Fruit fly (Drosophila melanogaster) whole organism, embryonic: ENCODE data around the gene CG6511.
A peak's percentile ranks its signal among the peaks of the same experiment; 100 is the strongest.

ENCODE experiments used
- Ada2b ChIP-seq: fragments of 200-800 bp; sonication (Bioruptor generic); IDR thresholded peaks from 2 replicates; pipeline ENCODE4 v1.3.6; 2022; ENCODE audit warnings: missing biosample characterization, missing genetic modification characterization
- CG10431 ChIP-seq: fragments of 200-800 bp; sonication (Bioruptor generic); optimal IDR thresholded peaks from 3 replicates; lab custom pipeline; 2018; ENCODE audit warnings: missing biosample characterization, mild to moderate bottlenecking, missing genetic modification characterization
- CG10979 ChIP-seq: fragments of 200-800 bp; sonication (Bioruptor generic); optimal IDR thresholded peaks from 2 replicates; lab custom pipeline; 2018; ENCODE audit warnings: missing biosample characterization, mild to moderate bottlenecking, missing genetic modification characterization, moderate library complexity
- CG11247 ChIP-seq: fragments of 200-800 bp; sonication (Bioruptor generic); IDR thresholded peaks from 2 replicates; pipeline ENCODE4 v1.3.6; 2022; ENCODE audit warnings: missing biosample characterization, missing genetic modification characterization
- CG11696 ChIP-seq: fragments of 200-800 bp; sonication (Bioruptor generic); IDR thresholded peaks from 2 replicates; pipeline ENCODE4 v1.3.6; 2022; ENCODE audit warnings: missing biosample characterization, missing genetic modification characterization
- CG12391 ChIP-seq: fragments of 200-800 bp; sonication (Bioruptor generic); optimal IDR thresholded peaks from 3 replicates; lab custom pipeline; 2018; ENCODE audit warnings: missing biosample characterization, mild to moderate bottlenecking, missing genetic modification characterization, moderate library complexity
- CG12744 ChIP-seq: fragments of 200-800 bp; sonication (Bioruptor generic); optimal IDR thresholded peaks from 2 replicates; lab custom pipeline; 2016; ENCODE audit warnings: missing biosample characterization, missing genetic modification characterization
- CG13424 ChIP-seq: fragments of 200-800 bp; sonication (Bioruptor generic); optimal IDR thresholded peaks from 2 replicates; lab custom pipeline; 2019; ENCODE audit warnings: missing biosample characterization, mild to moderate bottlenecking, missing genetic modification characterization, moderate library complexity
- CG13624 ChIP-seq: fragments of 200-800 bp; sonication (Bioruptor generic); optimal IDR thresholded peaks from 2 replicates; lab custom pipeline; 2016; ENCODE audit warnings: missing biosample characterization, missing genetic modification characterization
- CG16813 ChIP-seq: fragments of 200-800 bp; sonication (Bioruptor generic); IDR thresholded peaks from 3 replicates; pipeline ENCODE4 v1.3.6; 2022; ENCODE audit warnings: missing biosample characterization, missing genetic modification characterization; ENCODE audit not compliant: partially characterized antibody
- CG18764 ChIP-seq: fragments of 200-800 bp; sonication (Bioruptor generic); optimal IDR thresholded peaks from 3 replicates; lab custom pipeline; 2016; ENCODE audit warnings: missing biosample characterization, missing genetic modification characterization
- CG2129 ChIP-seq: fragments of 200-800 bp; sonication (Bioruptor generic); IDR thresholded peaks from 2 replicates; pipeline ENCODE4 v1.3.6; 2022; ENCODE audit warnings: missing biosample characterization, missing genetic modification characterization; ENCODE audit not compliant: partially characterized antibody
- CG30431 ChIP-seq: fragments of 200-800 bp; sonication (Bioruptor generic); optimal IDR thresholded peaks from 2 replicates; lab custom pipeline; 2017; ENCODE audit warnings: missing biosample characterization, missing genetic modification characterization
- CG5245 ChIP-seq: fragments of 200-800 bp; sonication (Bioruptor generic); optimal IDR thresholded peaks from 3 replicates; lab custom pipeline; 2016; ENCODE audit warnings: missing biosample characterization, missing genetic modification characterization
- CG6175 ChIP-seq: fragments of 200-800 bp; sonication (Bioruptor generic); IDR thresholded peaks from 3 replicates; pipeline ENCODE4 v1.3.6; 2022; ENCODE audit warnings: missing biosample characterization, missing genetic modification characterization
- CG7372 ChIP-seq: fragments of 200-800 bp; sonication (Bioruptor generic); IDR thresholded peaks from 2 replicates; pipeline ENCODE4 v1.3.6; 2022; ENCODE audit warnings: missing biosample characterization, missing genetic modification characterization
- CG7928 ChIP-seq: fragments of 200-800 bp; sonication (Bioruptor generic); optimal IDR thresholded peaks from 2 replicates; lab custom pipeline; 2017; ENCODE audit warnings: missing biosample characterization, mild to moderate bottlenecking, missing genetic modification characterization
- CG8765 ChIP-seq: fragments of 200-800 bp; sonication (Bioruptor generic); IDR thresholded peaks from 2 replicates; pipeline ENCODE4 v1.3.6; 2022; ENCODE audit warnings: missing biosample characterization, missing genetic modification characterization
- CG9876 ChIP-seq: fragments of 200-800 bp; sonication (Bioruptor generic); optimal IDR thresholded peaks from 2 replicates; lab custom pipeline; 2016; ENCODE audit warnings: missing biosample characterization, missing genetic modification characterization
- CHES-1-like ChIP-seq: fragments of 200-800 bp; sonication (Bioruptor generic); optimal IDR thresholded peaks from 2 replicates; lab custom pipeline; 2016; ENCODE audit warnings: missing biosample characterization, missing genetic modification characterization
- Camta ChIP-seq: fragments of 200-800 bp; sonication (Bioruptor generic); optimal IDR thresholded peaks from 2 replicates; lab custom pipeline; 2016; ENCODE audit warnings: missing biosample characterization, missing genetic modification characterization
- Chrac-16 ChIP-seq: fragments of 200-800 bp; sonication (Bioruptor generic); optimal IDR thresholded peaks from 3 replicates; lab custom pipeline; 2016; ENCODE audit warnings: missing biosample characterization, missing genetic modification characterization
- CrebB ChIP-seq: fragments of 200-800 bp; sonication (Bioruptor generic); optimal IDR thresholded peaks from 3 replicates; lab custom pipeline; 2018; ENCODE audit warnings: missing biosample characterization, mild to moderate bottlenecking, missing genetic modification characterization
- Dbx ChIP-seq: fragments of 200-800 bp; sonication (Bioruptor generic); IDR thresholded peaks from 3 replicates; pipeline ENCODE4 v1.3.6; 2022; ENCODE audit warnings: missing biosample characterization, missing genetic modification characterization
- Dp ChIP-seq: fragments of 200-800 bp; sonication (Bioruptor generic); optimal IDR thresholded peaks from 2 replicates; lab custom pipeline; 2018; ENCODE audit warnings: missing biosample characterization, mild to moderate bottlenecking, missing genetic modification characterization, moderate library complexity
- Elba2 ChIP-seq: fragments of 200-800 bp; sonication (Bioruptor generic); optimal IDR thresholded peaks from 3 replicates; lab custom pipeline; 2016; ENCODE audit warnings: missing biosample characterization, missing genetic modification characterization
- Fer1 ChIP-seq: fragments of 200-800 bp; sonication (Bioruptor generic); optimal IDR thresholded peaks from 2 replicates; lab custom pipeline; 2017; ENCODE audit warnings: missing biosample characterization, mild to moderate bottlenecking, missing genetic modification characterization
- Fer2 ChIP-seq: fragments of 200-800 bp; sonication (Bioruptor generic); optimal IDR thresholded peaks from 2 replicates; lab custom pipeline; 2018; ENCODE audit warnings: missing biosample characterization, mild to moderate bottlenecking, missing genetic modification characterization, moderate library complexity
- GATAe ChIP-seq: fragments of 200-800 bp; sonication (Bioruptor generic); conservative IDR thresholded peaks from 2 replicates; pipeline ENCODE4 v1.3.6; 2022; ENCODE audit warnings: missing biosample characterization, missing genetic modification characterization
- MBD-R2 ChIP-seq: fragments of 200-800 bp; sonication (Bioruptor generic); IDR thresholded peaks from 2 replicates; pipeline ENCODE4 v1.3.6; 2022; ENCODE audit warnings: missing biosample characterization, missing genetic modification characterization
- NK7.1 ChIP-seq: fragments of 200-800 bp; sonication (Bioruptor generic); optimal IDR thresholded peaks from 3 replicates; lab custom pipeline; 2016; ENCODE audit warnings: missing biosample characterization, missing genetic modification characterization
- Nf-YB ChIP-seq: fragments of 200-800 bp; sonication (Bioruptor generic); optimal IDR thresholded peaks from 3 replicates; lab custom pipeline; 2019; ENCODE audit warnings: missing biosample characterization, mild to moderate bottlenecking, missing genetic modification characterization, moderate library complexity
- Six4 ChIP-seq: fragments of 200-800 bp; sonication (Bioruptor generic); optimal IDR thresholded peaks from 2 replicates; lab custom pipeline; 2016; ENCODE audit warnings: missing biosample characterization, missing genetic modification characterization
- cato ChIP-seq: fragments of 200-800 bp; sonication (Bioruptor generic); optimal IDR thresholded peaks from 2 replicates; lab custom pipeline; 2016; ENCODE audit warnings: missing biosample characterization, missing genetic modification characterization, borderline replicate concordance
- chm ChIP-seq: fragments of 200-800 bp; sonication (Bioruptor generic); IDR thresholded peaks from 2 replicates; pipeline ENCODE4 v1.3.6; 2022; ENCODE audit warnings: missing biosample characterization, missing genetic modification characterization
- crc ChIP-seq: fragments of 200-800 bp; sonication (Bioruptor generic); optimal IDR thresholded peaks from 2 replicates; lab custom pipeline; 2016; ENCODE audit warnings: missing biosample characterization, missing genetic modification characterization
- eve ChIP-seq, 2 experiments: fragments of >200 bp; optimal IDR thresholded peaks; 2 replicates each; lab custom pipeline; 2017; ENCODE audit warnings: missing biosample characterization in 2 of 2, missing genetic modification characterization in 2 of 2
- ewg ChIP-seq: fragments of 200-800 bp; sonication (Bioruptor generic); optimal IDR thresholded peaks from 3 replicates; lab custom pipeline; 2017; ENCODE audit warnings: mild to moderate bottlenecking, missing biosample characterization, missing genetic modification reagents, missing genetic modification characterization
- ind ChIP-seq: fragments of 200-800 bp; sonication (Bioruptor generic); optimal IDR thresholded peaks from 3 replicates; lab custom pipeline; 2016; ENCODE audit warnings: missing biosample characterization, missing genetic modification characterization
- kah ChIP-seq: fragments of 200-800 bp; sonication (Bioruptor generic); optimal IDR thresholded peaks from 2 replicates; lab custom pipeline; 2018; ENCODE audit warnings: missing biosample characterization, mild to moderate bottlenecking, missing genetic modification characterization
- ken ChIP-seq: fragments of 200-800 bp; sonication (Bioruptor generic); IDR thresholded peaks from 3 replicates; pipeline ENCODE4 v1.3.6; 2022; ENCODE audit warnings: missing biosample characterization, missing genetic modification characterization
- onecut ChIP-seq: fragments of 200-800 bp; sonication (Bioruptor generic); IDR thresholded peaks from 2 replicates; pipeline ENCODE4 v1.3.6; 2022; ENCODE audit warnings: missing biosample characterization, missing genetic modification characterization
- ranshi ChIP-seq: fragments of 200-800 bp; sonication (Bioruptor generic); IDR thresholded peaks from 2 replicates; pipeline ENCODE4 v1.3.6; 2022; ENCODE audit warnings: missing biosample characterization, missing genetic modification characterization
- scrt ChIP-seq: fragments of 200-800 bp; sonication (Bioruptor generic); optimal IDR thresholded peaks from 2 replicates; lab custom pipeline; 2018; ENCODE audit warnings: missing biosample characterization, mild to moderate bottlenecking, missing genetic modification characterization, moderate library complexity
- slbo ChIP-seq: fragments of 200-800 bp; sonication (Bioruptor generic); IDR thresholded peaks from 2 replicates; pipeline ENCODE4 v1.3.6; 2022; ENCODE audit warnings: missing biosample characterization, missing genetic modification characterization
- so ChIP-seq: fragments of 200-800 bp; sonication (Bioruptor generic); IDR thresholded peaks from 3 replicates; pipeline ENCODE4 v1.3.6; 2022; ENCODE audit warnings: missing biosample characterization, missing genetic modification characterization
- tgo ChIP-seq: fragments of 200-800 bp; sonication (Bioruptor generic); IDR thresholded peaks from 3 replicates; pipeline ENCODE4 v1.3.6; 2022; ENCODE audit warnings: missing biosample characterization, missing genetic modification characterization
- tx ChIP-seq: fragments of 200-800 bp; sonication (Bioruptor generic); optimal IDR thresholded peaks from 2 replicates; lab custom pipeline; 2016; ENCODE audit warnings: missing biosample characterization, missing genetic modification characterization
- usp ChIP-seq: fragments of >200 bp; optimal IDR thresholded peaks from 2 replicates; lab custom pipeline; 2017; ENCODE audit warnings: missing biosample characterization, missing genetic modification characterization
- zfh1 ChIP-seq: fragments of 200-800 bp; sonication (Bioruptor generic); IDR thresholded peaks from 3 replicates; pipeline ENCODE4 v1.3.6; 2022; ENCODE audit warnings: missing biosample characterization, missing genetic modification characterization

CG6511 gene

DNA sequence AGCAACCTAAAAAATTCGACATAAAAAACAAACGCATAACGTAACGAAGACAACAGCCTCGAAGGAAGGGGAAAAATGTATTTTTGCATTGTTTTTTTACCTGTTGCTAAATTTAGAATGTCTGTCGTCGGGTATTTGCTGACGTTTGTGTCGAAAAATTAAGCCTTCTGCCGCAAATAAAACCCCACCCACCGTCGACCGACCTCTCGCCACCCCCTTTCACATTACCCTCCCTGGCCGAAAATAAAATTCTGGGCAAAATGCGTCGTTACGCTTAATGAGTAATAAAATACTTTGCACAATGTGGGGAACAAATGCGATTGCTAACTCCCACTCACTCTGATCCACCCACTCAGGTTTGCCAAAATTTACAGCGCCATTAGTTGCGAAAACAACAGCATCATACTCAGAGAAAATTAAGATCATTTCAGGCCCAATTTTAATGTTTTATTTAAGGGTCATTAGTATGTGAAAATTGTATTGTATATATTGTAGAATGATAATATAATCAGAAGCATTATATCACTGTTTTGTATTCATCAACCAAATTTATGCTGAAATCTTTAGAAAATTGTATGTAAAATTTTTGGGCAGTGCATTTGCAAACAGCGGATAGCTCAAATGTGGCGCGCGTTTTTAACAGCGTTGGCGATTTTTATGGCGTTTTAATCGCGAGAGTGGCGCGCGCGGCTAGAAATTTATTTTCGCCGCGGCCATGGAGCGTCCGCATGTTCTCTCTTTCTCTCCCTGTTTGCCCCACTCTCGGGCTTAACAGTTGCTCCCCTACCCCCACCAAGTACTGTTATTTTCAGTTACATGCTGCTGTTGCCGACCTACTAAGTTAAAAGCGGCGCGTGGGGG is 48.7 kb upstream of the CG6511 start (continued):
- TF ChIP-seq ken, result no peak
- no peak for TF ChIP-seq NK7.1 (GFP tag; lab: Kevin White, UChicago)
- no peak for TF ChIP-seq CG5245 (GFP tag; lab: Kevin White, UChicago)
- no peak for TF ChIP-seq CG30431 (GFP tag; lab: Kevin White, UChicago)
- TF ChIP-seq ewg, result no peak
- peak; percentile 41 for TF ChIP-seq CG13424 (tag; lab: Kevin White, UChicago)
- TF ChIP-seq CG11247 (GFP tag; lab: Robert Waterston, UW), result no peak
- no peak for TF ChIP-seq Camta
- peak; percentile 48; the same call in 1 of the 3 replicates for TF ChIP-seq zfh1 (GFP tag; lab: Robert Waterston, UW)
- no peak for TF ChIP-seq Dp (GFP tag; lab: Kevin White, UChicago)
- no peak for TF ChIP-seq CG2129 (GFP tag; lab: Robert Waterston, UW)
- no peak for TF ChIP-seq GATAe (GFP tag; lab: Robert Waterston, UW)
- no peak for TF ChIP-seq CHES-1-like
- TF ChIP-seq CG8765, result no peak
- peak; percentile 56 for TF ChIP-seq ranshi (GFP tag; lab: Robert Waterston, UW)
- no peak for TF ChIP-seq crc (GFP tag; lab: Kevin White, UChicago)
- no peak for TF ChIP-seq Elba2
- 0 out of 3 replicates have a peak, but pooled peaks have one; percentile 36 for TF ChIP-seq so (GFP tag; lab: Robert Waterston, UW)
- peak; percentile 77 for TF ChIP-seq slbo (GFP tag; lab: Robert Waterston, UW)
- peak; percentile 76; the same call in 2 of the 3 replicates for TF ChIP-seq Dbx (GFP tag; lab: Robert Waterston, UW)
- TF ChIP-seq tx, result no peak
- no peak for TF ChIP-seq CG7372
- TF ChIP-seq CG7928 (GFP tag; lab: Kevin White, UChicago), result no peak
- no peak for TF ChIP-seq Fer2 (tag; lab: Kevin White, UChicago)
- TF ChIP-seq CG9876, result no peak
- no peak for TF ChIP-seq onecut (GFP tag; lab: Robert Waterston, UW)
- no peak for TF ChIP-seq usp (GFP tag; lab: Kevin White, UChicago)
- TF ChIP-seq CG11696 (GFP tag; lab: Robert Waterston, UW), result no peak
- no peak for TF ChIP-seq CG18764 (GFP tag; lab: Kevin White, UChicago)
- TF ChIP-seq CG16813 (GFP tag; lab: Robert Waterston, UW), result no peak
- TF ChIP-seq CrebB, result peak; percentile 28
- TF ChIP-seq cato (GFP tag; lab: Kevin White, UChicago), result no peak
- TF ChIP-seq kah (GFP tag; lab: Kevin White, UChicago), result no peak
- no peak for TF ChIP-seq Ada2b
- peak; percentile 81; the same call in 2 of the 3 replicates for TF ChIP-seq CG6175 (GFP tag; lab: Robert Waterston, UW)
- TF ChIP-seq CG13624 (GFP tag; lab: Kevin White, UChicago), result peak; percentile 70
- no peak for TF ChIP-seq Fer1 (GFP tag; lab: Kevin White, UChicago)
- TF ChIP-seq chm (GFP tag; lab: Robert Waterston, UW), result no peak
- no peak for TF ChIP-seq CG10979 (tag; lab: Kevin White, UChicago)
- peak; percentile 28 for TF ChIP-seq ind (GFP tag; lab: Kevin White, UChicago)
- TF ChIP-seq Six4 (GFP tag; lab: Kevin White, UChicago), result no peak
- peak; percentile 38 for TF ChIP-seq CG12391 (tag; lab: Kevin White, UChicago)
- peak; percentile 31; the same call in 1 of the 3 replicates for TF ChIP-seq tgo (GFP tag; lab: Robert Waterston, UW)
- TF ChIP-seq CG10431 (GFP tag; lab: Kevin White, UChicago), result no peak
- TF ChIP-seq eve (GFP tag; optimal IDR thresholded peaks at IDR 0.05; lab: Kevin White, UChicago), result no peak
- TF ChIP-seq MBD-R2, result no peak; the same call in 1 of the 2 replicates
- no peak for TF ChIP-seq CG12744 (GFP tag; lab: Kevin White, UChicago)
- TF ChIP-seq Nf-YB (GFP tag; lab: Kevin White, UChicago), result no peak
- TF ChIP-seq Chrac-16, result no peak
- TF ChIP-seq scrt (GFP tag; lab: Kevin White, UChicago), result peak; percentile 9
